Fruit fly (Drosophila melanogaster) whole organism, embryonic: ENCODE data around the gene CG14818.
A peak's percentile ranks its signal among the peaks of the same experiment; 100 is the strongest.

Source experiments
- Ada2b ChIP-seq: fragments of 200-800 bp; sonication (Bioruptor generic); IDR thresholded peaks from 2 replicates; pipeline ENCODE4 v1.3.6; 2022; ENCODE audit warnings: missing biosample characterization, missing genetic modification characterization
- C15 ChIP-seq: fragments of 200-800 bp; sonication (Bioruptor generic); IDR thresholded peaks from 3 replicates; pipeline ENCODE4 v1.3.6; 2022; ENCODE audit warnings: missing biosample characterization, missing genetic modification characterization
- CG10959 ChIP-seq: fragments of 200-800 bp; sonication (Bioruptor generic); IDR thresholded peaks from 2 replicates; pipeline ENCODE4 v1.3.6; 2022; ENCODE audit warnings: missing biosample characterization, missing genetic modification characterization
- CG12104 ChIP-seq: fragments of 200-800 bp; sonication (Bioruptor generic); optimal IDR thresholded peaks from 3 replicates; lab custom pipeline; 2016; ENCODE audit warnings: missing biosample characterization, missing genetic modification characterization
- CG17612 ChIP-seq: fragments of 200-800 bp; sonication (Bioruptor generic); IDR thresholded peaks from 2 replicates; pipeline ENCODE4 v1.3.6; 2022; ENCODE audit warnings: missing biosample characterization, missing genetic modification characterization
- CG1832 ChIP-seq: fragments of 200-800 bp; sonication (Bioruptor generic); optimal IDR thresholded peaks from 2 replicates; lab custom pipeline; 2017; ENCODE audit warnings: missing biosample characterization, mild to moderate bottlenecking, missing genetic modification characterization, inconsistent platforms
- CG2202 ChIP-seq: fragments of 200-800 bp; sonication (Bioruptor generic); optimal IDR thresholded peaks from 2 replicates; lab custom pipeline; 2018; ENCODE audit warnings: missing biosample characterization, mild to moderate bottlenecking, missing genetic modification characterization
- CG30403 ChIP-seq: fragments of 200-800 bp; sonication (Bioruptor generic); optimal IDR thresholded peaks from 3 replicates; lab custom pipeline; 2016; ENCODE audit warnings: missing biosample characterization, missing genetic modification characterization
- CG31365 ChIP-seq: fragments of 200-800 bp; sonication (Bioruptor generic); optimal IDR thresholded peaks from 2 replicates; lab custom pipeline; 2018; ENCODE audit warnings: missing biosample characterization, mild to moderate bottlenecking, missing genetic modification characterization
- CG5953 ChIP-seq: fragments of 200-800 bp; sonication (Bioruptor generic); IDR thresholded peaks from 2 replicates; pipeline ENCODE4 v1.3.6; 2022; ENCODE audit warnings: missing biosample characterization, missing genetic modification characterization
- CG6272 ChIP-seq: fragments of 200-800 bp; sonication (Bioruptor generic); IDR thresholded peaks from 2 replicates; pipeline ENCODE4 v1.3.6; 2022; ENCODE audit warnings: missing biosample characterization, missing genetic modification characterization
- CG7786 ChIP-seq: fragments of 200-800 bp; sonication (Bioruptor generic); optimal IDR thresholded peaks from 2 replicates; lab custom pipeline; 2016; ENCODE audit warnings: missing biosample characterization, missing genetic modification characterization
- CG7928 ChIP-seq: fragments of 200-800 bp; sonication (Bioruptor generic); optimal IDR thresholded peaks from 2 replicates; lab custom pipeline; 2017; ENCODE audit warnings: missing biosample characterization, mild to moderate bottlenecking, missing genetic modification characterization
- CG7987 ChIP-seq: fragments of 200-800 bp; sonication (Bioruptor generic); optimal IDR thresholded peaks from 2 replicates; lab custom pipeline; 2018; ENCODE audit warnings: missing biosample characterization, mild to moderate bottlenecking, missing genetic modification characterization, moderate library complexity
- CG8478 ChIP-seq: fragments of >200 bp; optimal IDR thresholded peaks from 2 replicates; lab custom pipeline; 2018
- CG9437 ChIP-seq: fragments of 200-800 bp; sonication (Bioruptor generic); optimal IDR thresholded peaks from 2 replicates; lab custom pipeline; 2018; ENCODE audit warnings: missing biosample characterization, mild to moderate bottlenecking, missing genetic modification characterization
- Camta ChIP-seq: fragments of 200-800 bp; sonication (Bioruptor generic); optimal IDR thresholded peaks from 2 replicates; lab custom pipeline; 2016; ENCODE audit warnings: missing biosample characterization, missing genetic modification characterization
- CrebB ChIP-seq: fragments of 200-800 bp; sonication (Bioruptor generic); optimal IDR thresholded peaks from 3 replicates; lab custom pipeline; 2018; ENCODE audit warnings: missing biosample characterization, mild to moderate bottlenecking, missing genetic modification characterization
- Dll ChIP-seq: fragments of 200-800 bp; sonication (Bioruptor generic); IDR thresholded peaks from 4 replicates; pipeline ENCODE4 v1.3.6; 2022; ENCODE audit warnings: missing biosample characterization, missing genetic modification characterization; ENCODE audit not compliant: partially characterized antibody
- Drgx ChIP-seq: fragments of 200-800 bp; sonication (Bioruptor generic); IDR thresholded peaks from 2 replicates; pipeline ENCODE4 v1.3.6; 2022; ENCODE audit warnings: missing biosample characterization, missing genetic modification characterization
- Eip74EF ChIP-seq, 2 experiments: fragments of 200-800 bp in 1 of 2; fragments of >200 bp in 1 of 2; sonication (Bioruptor generic) in 1 of 2; optimal IDR thresholded peaks; 2 replicates each; lab custom pipeline; 2017 to 2019; ENCODE audit warnings: missing biosample characterization in 2 of 2, missing genetic modification characterization in 2 of 2, mild to moderate bottlenecking in 1 of 2, moderate library complexity in 1 of 2
- Elba2 ChIP-seq: fragments of 200-800 bp; sonication (Bioruptor generic); optimal IDR thresholded peaks from 3 replicates; lab custom pipeline; 2016; ENCODE audit warnings: missing biosample characterization, missing genetic modification characterization
- Ets65A ChIP-seq: fragments of 200-800 bp; sonication (Bioruptor generic); peaks from one replicate; lab custom pipeline; 2016; ENCODE audit warnings: missing biosample characterization, missing genetic modification characterization
- Ets97D ChIP-seq: fragments of 200-800 bp; sonication (Bioruptor generic); optimal IDR thresholded peaks from 3 replicates; lab custom pipeline; 2016; ENCODE audit warnings: missing biosample characterization, missing genetic modification characterization
- H15 ChIP-seq: fragments of 200-800 bp; sonication (Bioruptor generic); IDR thresholded peaks from 3 replicates; pipeline ENCODE4 v1.3.6; 2022; ENCODE audit warnings: missing biosample characterization, missing genetic modification characterization
- HLHmδ ChIP-seq: fragments of 200-800 bp; sonication (Bioruptor generic); optimal IDR thresholded peaks from 2 replicates; lab custom pipeline; 2018; ENCODE audit warnings: missing biosample characterization, mild to moderate bottlenecking, missing genetic modification characterization, moderate library complexity
- Lim3 ChIP-seq: fragments of 200-800 bp; sonication (Bioruptor generic); IDR thresholded peaks from 2 replicates; pipeline ENCODE4 v1.3.6; 2022; ENCODE audit warnings: missing biosample characterization, missing genetic modification characterization
- Mes4 ChIP-seq: fragments of 200-800 bp; sonication (Bioruptor generic); optimal IDR thresholded peaks from 2 replicates; lab custom pipeline; 2016; ENCODE audit warnings: missing biosample characterization, missing genetic modification characterization
- Sry-δ ChIP-seq: fragments of 200-800 bp; sonication (Bioruptor generic); optimal IDR thresholded peaks from 2 replicates; lab custom pipeline; 2016; ENCODE audit warnings: missing biosample characterization, missing genetic modification characterization
- az2 ChIP-seq: fragments of 200-800 bp; sonication (Bioruptor generic); optimal IDR thresholded peaks from 3 replicates; lab custom pipeline; 2016; ENCODE audit warnings: missing biosample characterization, missing genetic modification characterization
- bsh ChIP-seq, 2 experiments: fragments of 200-800 bp; sonication (Bioruptor generic); optimal IDR thresholded peaks; 2 replicates each; lab custom pipeline; 2017 to 2018; ENCODE audit warnings: mild to moderate bottlenecking in 2 of 2, missing biosample characterization in 2 of 2, missing genetic modification characterization in 2 of 2, moderate library complexity in 1 of 2
- disco-r ChIP-seq: fragments of 200-800 bp; sonication (Bioruptor generic); optimal IDR thresholded peaks from 2 replicates; lab custom pipeline; 2016; ENCODE audit warnings: missing biosample characterization, missing genetic modification characterization
- fu2 ChIP-seq: fragments of 200-800 bp; sonication (Bioruptor generic); optimal IDR thresholded peaks from 2 replicates; lab custom pipeline; 2016; ENCODE audit warnings: missing biosample characterization, missing genetic modification characterization
- ind ChIP-seq: fragments of 200-800 bp; sonication (Bioruptor generic); optimal IDR thresholded peaks from 3 replicates; lab custom pipeline; 2016; ENCODE audit warnings: missing biosample characterization, missing genetic modification characterization
- lbe ChIP-seq: fragments of 200-800 bp; sonication (Bioruptor generic); optimal IDR thresholded peaks from 2 replicates; lab custom pipeline; 2016; ENCODE audit warnings: missing biosample characterization, mild to moderate bottlenecking, missing genetic modification characterization
- nau ChIP-seq: fragments of 200-800 bp; sonication (Bioruptor generic); optimal IDR thresholded peaks from 3 replicates; lab custom pipeline; 2017; ENCODE audit warnings: missing biosample characterization, mild to moderate bottlenecking, missing genetic modification characterization, missing genetic modification reagents
- oc ChIP-seq: fragments of 200-800 bp; sonication (Bioruptor generic); optimal IDR thresholded peaks from 2 replicates; lab custom pipeline; 2018; ENCODE audit warnings: missing biosample characterization, mild to moderate bottlenecking, missing genetic modification characterization, moderate library complexity
- org-1 ChIP-seq: fragments of 200-800 bp; sonication (Bioruptor generic); optimal IDR thresholded peaks from 2 replicates; lab custom pipeline; 2017; ENCODE audit warnings: missing biosample characterization, missing genetic modification characterization
- repo ChIP-seq: fragments of 200-800 bp; sonication (Bioruptor generic); optimal IDR thresholded peaks from 2 replicates; lab custom pipeline; 2016; ENCODE audit warnings: missing biosample characterization, missing genetic modification characterization
- run ChIP-seq: fragments of 200-800 bp; sonication (Bioruptor generic); optimal IDR thresholded peaks from 3 replicates; lab custom pipeline; 2018; ENCODE audit warnings: missing biosample characterization, mild to moderate bottlenecking, missing genetic modification characterization
- stwl ChIP-seq: fragments of 200-800 bp; sonication (Bioruptor generic); optimal IDR thresholded peaks from 3 replicates; lab custom pipeline; 2018; ENCODE audit warnings: missing biosample characterization, mild to moderate bottlenecking, missing genetic modification characterization, moderate library complexity
- tll ChIP-seq, 2 experiments: fragments of 200-800 bp in 1 of 2; fragments of >200 bp in 1 of 2; sonication (Bioruptor generic) in 1 of 2; optimal IDR thresholded peaks; 2 replicates each; lab custom pipeline; 2017 to 2019; ENCODE audit warnings: missing biosample characterization in 2 of 2, missing genetic modification characterization in 2 of 2, mild to moderate bottlenecking in 1 of 2, moderate library complexity in 1 of 2
- tna ChIP-seq: fragments of 200-800 bp; sonication (Bioruptor generic); IDR thresholded peaks from 2 replicates; pipeline ENCODE4 v1.3.6; 2022; ENCODE audit warnings: missing biosample characterization, missing genetic modification characterization; ENCODE audit not compliant: partially characterized antibody

CG14818 gene

dm6 chrX:1889926-1890325, 10.4 kb upstream of the CG14818 start, which contains the start of the genes trr and mRpL16 (continued):
- no peak for TF ChIP-seq nau (GFP tag; lab: Kevin White, UChicago)
- no peak for TF ChIP-seq ind (GFP tag; lab: Kevin White, UChicago)
- peak; percentile 58 for TF ChIP-seq CG7786
- peak; percentile 60 for TF ChIP-seq stwl (tag; lab: Kevin White, UChicago)
- peak; percentile 86 for TF ChIP-seq Dll (GFP tag; lab: Robert Waterston, UW)
- TF ChIP-seq tna (GFP tag; lab: Robert Waterston, UW) = no peak
- TF ChIP-seq org-1 (GFP tag; lab: Kevin White, UChicago) = no peak
- TF ChIP-seq bsh (GFP tag; optimal IDR thresholded peaks at IDR 0.05; lab: Kevin White, UChicago) = peak in 1 of 2 experiments; percentile 33
- peak; percentile 86 for TF ChIP-seq Ets65A
- no peak for TF ChIP-seq run (tag; lab: Kevin White, UChicago)
- no peak for TF ChIP-seq fu2
- peak; percentile 45; the same call in 1 of the 2 replicates for TF ChIP-seq CG6272 (GFP tag; lab: Robert Waterston, UW)
- TF ChIP-seq CG7928 (GFP tag; lab: Kevin White, UChicago) = peak; percentile 92
- peak; percentile 6 for TF ChIP-seq repo
- TF ChIP-seq Elba2 (GFP tag; lab: Kevin White, UChicago) = no peak
- TF ChIP-seq CG12104 = no peak
- TF ChIP-seq Camta (GFP tag; lab: Kevin White, UChicago) = no peak
- no peak for TF ChIP-seq CG17612 (GFP tag; lab: Robert Waterston, UW)
- TF ChIP-seq CG31365 (tag; lab: Kevin White, UChicago) = no peak
- peak; percentile 18 for TF ChIP-seq CG30403
- no peak for TF ChIP-seq HLHmδ
- peak; percentile 2 for TF ChIP-seq CrebB (tag; lab: Kevin White, UChicago)
- TF ChIP-seq Drgx (GFP tag; lab: Robert Waterston, UW) = no peak
- no peak for TF ChIP-seq tll (GFP tag; optimal IDR thresholded peaks at IDR 0.05; lab: Kevin White, UChicago)
- no peak for TF ChIP-seq CG2202 (tag; lab: Kevin White, UChicago)
- peak; percentile 66 for TF ChIP-seq Ets97D (GFP tag; lab: Kevin White, UChicago)
- no peak for TF ChIP-seq Lim3 (GFP tag; lab: Robert Waterston, UW)
- TF ChIP-seq oc (tag; lab: Kevin White, UChicago) = no peak
- no peak for TF ChIP-seq CG9437 (GFP tag; lab: Kevin White, UChicago)
- TF ChIP-seq disco-r (GFP tag; lab: Kevin White, UChicago) = no peak
- TF ChIP-seq Mes4 = no peak
- no peak for TF ChIP-seq CG7987 (GFP tag; lab: Kevin White, UChicago)
- TF ChIP-seq Eip74EF (GFP tag; optimal IDR thresholded peaks at IDR 0.05; lab: Kevin White, UChicago) = no peak
- no peak for TF ChIP-seq H15 (GFP tag; lab: Robert Waterston, UW)
- no peak for TF ChIP-seq CG5953 (GFP tag; lab: Robert Waterston, UW)
- TF ChIP-seq Sry-δ (GFP tag; lab: Kevin White, UChicago) = peak; percentile 80
- no peak for TF ChIP-seq Ada2b
- no peak for TF ChIP-seq C15 (GFP tag; lab: Robert Waterston, UW)
- TF ChIP-seq az2 = no peak
- no peak for TF ChIP-seq lbe (GFP tag; lab: Kevin White, UChicago)

- TF ChIP-seq CG1832 = peak; percentile 58
- TF ChIP-seq CG10959 (GFP tag; lab: Robert Waterston, UW) = no peak
- TF ChIP-seq CG8478 (lab: Kevin White, UChicago) = peak; percentile 76
Measured at dm6 chrX:1880779-1881178, 1.2 kb upstream of the CG14818 start.
